Worm (Caenorhabditis elegans) whole organism, L1 larva: Measurements from ENCODE around the gene C25E10.11.

ENCODE experiments used
- C04F5.9 ChIP-seq: sonication (generic microtip); optimal IDR thresholded peaks from 2 replicates; lab custom pipeline; 2016; ENCODE audit warnings: missing genetic modification characterization, missing compliant biosample characterization
- C16A3.4 ChIP-seq: fragments of 150-350 bp; optimal IDR thresholded peaks from 2 replicates; lab custom pipeline; 2014; ENCODE audit warnings: missing biosample characterization, missing genetic modification characterization
- C34B4.2 ChIP-seq: sonication (generic microtip); optimal IDR thresholded peaks from 2 replicates; lab custom pipeline; 2017; ENCODE audit warnings: mild to moderate bottlenecking, missing genetic modification characterization, missing compliant biosample characterization
- F16B12.6 ChIP-seq: fragments of 150-350 bp; optimal IDR thresholded peaks from 2 replicates; lab custom pipeline; 2014; ENCODE audit warnings: missing biosample characterization, missing genetic modification characterization
- aly-2 ChIP-seq: fragments of 150-350 bp; optimal IDR thresholded peaks from 2 replicates; lab custom pipeline; 2014; ENCODE audit warnings: missing biosample characterization, missing genetic modification characterization
- ama-1 ChIP-seq: fragments of 150-350 bp; optimal IDR thresholded peaks from 2 replicates; lab custom pipeline; 2014
- ceh-63 ChIP-seq: fragments of 200-800 bp; sonication (Bioruptor generic); optimal IDR thresholded peaks from 2 replicates; lab custom pipeline; 2018; ENCODE audit warnings: mild to moderate bottlenecking, missing genetic modification characterization, missing compliant biosample characterization
- ceh-8 ChIP-seq: fragments of 200-800 bp; sonication (Bioruptor generic); optimal IDR thresholded peaks from 2 replicates; lab custom pipeline; 2018; ENCODE audit warnings: mild to moderate bottlenecking, missing genetic modification characterization, moderate library complexity, missing compliant biosample characterization
- ceh-90 ChIP-seq: sonication (generic microtip); optimal IDR thresholded peaks from 2 replicates; lab custom pipeline; 2016; ENCODE audit warnings: missing genetic modification characterization, missing compliant biosample characterization
- efl-1 ChIP-seq, 4 experiments: fragments of 150-350 bp; optimal IDR thresholded peaks in 3 of 4; peaks in 1 of 4; 1 replicate in 1 of 4; 2 replicates in 3 of 4; lab custom pipeline; 2014; ENCODE audit warnings: missing biosample characterization in 2 of 4, missing genetic modification characterization in 2 of 4, missing genetic modification reagents in 2 of 4
- efl-3 ChIP-seq: fragments of 200-800 bp; sonication (Bioruptor generic); optimal IDR thresholded peaks from 2 replicates; lab custom pipeline; 2018; ENCODE audit warnings: mild to moderate bottlenecking, missing genetic modification characterization, missing compliant biosample characterization
- egl-13 ChIP-seq: sonication (generic microtip); optimal IDR thresholded peaks from 2 replicates; lab custom pipeline; 2016; ENCODE audit warnings: missing genotype, missing genetic modification reagents, missing genetic modification characterization, missing compliant biosample characterization
- egl-27 ChIP-seq, 2 experiments: fragments of 150-350 bp in 1 of 2; sonication (generic microtip); optimal IDR thresholded peaks; 3 replicates each; lab custom pipeline; 2017 to 2018; ENCODE audit warnings: missing biosample characterization in 2 of 2, missing genetic modification characterization in 2 of 2, missing genetic modification reagents in 2 of 2
- elt-2 ChIP-seq: sonication (generic microtip); optimal IDR thresholded peaks from 2 replicates; lab custom pipeline; 2016; ENCODE audit warnings: missing genetic modification characterization, mild to moderate bottlenecking, inconsistent platforms, missing compliant biosample characterization, missing genetic modification reagents
- ets-5 ChIP-seq: fragments of 200-800 bp; sonication (Bioruptor generic); IDR thresholded peaks from 2 replicates; pipeline ENCODE4 v1.3.6; 2022; ENCODE audit warnings: missing genetic modification characterization, missing compliant biosample characterization
- fkh-10 ChIP-seq: sonication (generic microtip); optimal IDR thresholded peaks from 2 replicates; lab custom pipeline; 2017; ENCODE audit warnings: missing biosample characterization, missing genetic modification reagents, missing genetic modification characterization
- fkh-4 ChIP-seq: sonication (generic microtip); optimal IDR thresholded peaks from 2 replicates; lab custom pipeline; 2016; ENCODE audit warnings: missing compliant biosample characterization, missing genetic modification characterization, borderline replicate concordance
- fkh-8 ChIP-seq: sonication (generic microtip); optimal IDR thresholded peaks from 2 replicates; lab custom pipeline; 2016; ENCODE audit warnings: mild to moderate bottlenecking, missing genetic modification characterization, missing compliant biosample characterization
- grh-1 ChIP-seq: fragments of 200-800 bp; sonication (Bioruptor generic); IDR thresholded peaks from 2 replicates; pipeline ENCODE4 v1.3.6; 2022; ENCODE audit warnings: missing genetic modification reagents, missing genetic modification characterization, missing compliant biosample characterization
- hlh-17 ChIP-seq: fragments of 200-800 bp; sonication (Bioruptor generic); optimal IDR thresholded peaks from 2 replicates; lab custom pipeline; 2018; ENCODE audit warnings: missing genetic modification characterization, mild to moderate bottlenecking, missing compliant biosample characterization, moderate library complexity, borderline replicate concordance
- hlh-4 ChIP-seq: sonication (generic microtip); optimal IDR thresholded peaks from 2 replicates; lab custom pipeline; 2016; ENCODE audit warnings: mild to moderate bottlenecking, missing genetic modification characterization, missing compliant biosample characterization
- irx-1 ChIP-seq: sonication (generic microtip); optimal IDR thresholded peaks from 2 replicates; lab custom pipeline; 2016; ENCODE audit warnings: missing genetic modification characterization, missing compliant biosample characterization
- isw-1 ChIP-seq: fragments of 200-800 bp; sonication (Bioruptor generic); IDR thresholded peaks from 2 replicates; pipeline ENCODE4 v1.3.6; 2022; ENCODE audit warnings: missing genetic modification characterization, missing compliant biosample characterization
- jun-1 ChIP-seq: fragments of 150-350 bp; optimal IDR thresholded peaks from 2 replicates; lab custom pipeline; 2014; ENCODE audit warnings: missing biosample characterization, missing genetic modification reagents, missing genetic modification characterization
- lin-14 ChIP-seq: fragments of 200-800 bp; sonication (Bioruptor generic); optimal IDR thresholded peaks from 2 replicates; lab custom pipeline; 2018; ENCODE audit warnings: mild to moderate bottlenecking, missing genetic modification characterization, moderate library complexity, missing compliant biosample characterization
- lin-15B ChIP-seq: fragments of 150-350 bp; sonication (generic microtip); optimal IDR thresholded peaks from 3 replicates; lab custom pipeline; 2014; ENCODE audit warnings: missing biosample characterization, missing genetic modification characterization
- lin-35 ChIP-seq, 2 experiments: fragments of 150-350 bp; optimal IDR thresholded peaks; 2 replicates each; lab custom pipeline; 2014; ENCODE audit warnings: missing biosample characterization in 2 of 2, missing genetic modification characterization in 2 of 2, missing genetic modification reagents in 2 of 2
- lsy-2 ChIP-seq, 2 experiments: fragments of 150-350 bp; optimal IDR thresholded peaks; 2 replicates each; lab custom pipeline; 2014; ENCODE audit warnings: missing biosample characterization in 2 of 2, missing genetic modification characterization in 2 of 2
- mab-9 ChIP-seq: fragments of 200-800 bp; sonication (Bioruptor generic); IDR thresholded peaks from 2 replicates; pipeline ENCODE4 v1.3.6; 2022; ENCODE audit warnings: missing genetic modification reagents, missing genetic modification characterization, missing compliant biosample characterization
- mef-2 ChIP-seq: fragments of 150-350 bp; optimal IDR thresholded peaks from 2 replicates; lab custom pipeline; 2014; ENCODE audit warnings: missing biosample characterization, missing genetic modification characterization
- mep-1 ChIP-seq: fragments of 150-350 bp; optimal IDR thresholded peaks from 2 replicates; lab custom pipeline; 2014; ENCODE audit warnings: missing biosample characterization, missing genetic modification characterization
- nhr-12 ChIP-seq: sonication (generic microtip); optimal IDR thresholded peaks from 2 replicates; lab custom pipeline; 2017; ENCODE audit warnings: missing biosample characterization, missing genetic modification characterization
- nhr-20 ChIP-seq: sonication (generic microtip); optimal IDR thresholded peaks from 2 replicates; lab custom pipeline; 2016; ENCODE audit warnings: mild to moderate bottlenecking, missing genetic modification characterization, missing compliant biosample characterization
- nhr-237 ChIP-seq: fragments of 150-350 bp; optimal IDR thresholded peaks from 2 replicates; lab custom pipeline; 2014; ENCODE audit warnings: missing biosample characterization, missing genetic modification characterization
- nhr-28 ChIP-seq: fragments of 150-350 bp; optimal IDR thresholded peaks from 2 replicates; lab custom pipeline; 2014; ENCODE audit warnings: missing biosample characterization, missing genetic modification characterization
- nhr-76 ChIP-seq: sonication (generic microtip); optimal IDR thresholded peaks from 2 replicates; lab custom pipeline; 2017; ENCODE audit warnings: missing biosample characterization, missing genetic modification characterization
- nhr-77 ChIP-seq: fragments of 150-350 bp; optimal IDR thresholded peaks from 2 replicates; lab custom pipeline; 2014; ENCODE audit warnings: missing biosample characterization, missing genetic modification characterization
- nhr-84 ChIP-seq: sonication (generic microtip); optimal IDR thresholded peaks from 2 replicates; lab custom pipeline; 2017; ENCODE audit warnings: missing biosample characterization, missing genetic modification characterization
- nhr-85 ChIP-seq: sonication (generic microtip); peaks from one replicate; lab custom pipeline; 2016; ENCODE audit warnings: missing genetic modification characterization, inconsistent platforms, missing compliant biosample characterization
- nhr-90 ChIP-seq: sonication (generic microtip); optimal IDR thresholded peaks from 2 replicates; lab custom pipeline; 2016; ENCODE audit warnings: mild to moderate bottlenecking, missing genetic modification characterization, missing compliant biosample characterization; ENCODE audit not compliant: poor library complexity
- pag-3 ChIP-seq: sonication (generic microtip); optimal IDR thresholded peaks from 2 replicates; lab custom pipeline; 2017; ENCODE audit warnings: missing genetic modification characterization, mild to moderate bottlenecking, missing compliant biosample characterization, antibody characterized with exemption, borderline replicate concordance; ENCODE audit not compliant: insufficient read depth
- pax-3 ChIP-seq: fragments of 200-800 bp; sonication (Bioruptor generic); optimal IDR thresholded peaks from 2 replicates; lab custom pipeline; 2018; ENCODE audit warnings: mild to moderate bottlenecking, missing genetic modification characterization, moderate library complexity, missing compliant biosample characterization
- pqm-1 ChIP-seq: sonication (generic microtip); optimal IDR thresholded peaks from 3 replicates; lab custom pipeline; 2017; ENCODE audit warnings: missing biosample characterization, missing genetic modification characterization
- snpc-4 ChIP-seq: fragments of 150-350 bp; optimal IDR thresholded peaks from 2 replicates; lab custom pipeline; 2014; ENCODE audit warnings: missing biosample characterization, missing genetic modification characterization
- snu-23 ChIP-seq: sonication (generic microtip); optimal IDR thresholded peaks from 2 replicates; lab custom pipeline; 2016; ENCODE audit warnings: missing genetic modification characterization, missing compliant biosample characterization
- sptf-1 ChIP-seq: fragments of 150-350 bp; optimal IDR thresholded peaks from 2 replicates; lab custom pipeline; 2014; ENCODE audit warnings: missing biosample characterization, missing genetic modification characterization
- swsn-7 ChIP-seq: sonication (generic microtip); optimal IDR thresholded peaks from 2 replicates; lab custom pipeline; 2016; ENCODE audit warnings: missing genetic modification characterization, missing compliant biosample characterization
- tlp-1 ChIP-seq: fragments of 150-350 bp; optimal IDR thresholded peaks from 2 replicates; lab custom pipeline; 2014; ENCODE audit warnings: missing biosample characterization, missing genetic modification characterization
- unc-130 ChIP-seq: fragments of 150-350 bp; optimal IDR thresholded peaks from 2 replicates; lab custom pipeline; 2017; ENCODE audit warnings: missing biosample characterization, missing genetic modification characterization, inconsistent platforms
- unc-62 ChIP-seq: fragments of 150-350 bp; optimal IDR thresholded peaks from 2 replicates; lab custom pipeline; 2014; ENCODE audit warnings: missing biosample characterization, missing genetic modification reagents, missing genetic modification characterization
- zag-1 ChIP-seq: fragments of 150-350 bp; optimal IDR thresholded peaks from 2 replicates; lab custom pipeline; 2014; ENCODE audit warnings: missing biosample characterization, missing genetic modification characterization
- ztf-4 ChIP-seq: fragments of 150-350 bp; optimal IDR thresholded peaks from 2 replicates; lab custom pipeline; 2014; ENCODE audit warnings: missing biosample characterization, missing genetic modification characterization

C25E10.11 gene

ce11 chrV:9095613-9096317 is 37.2 kb upstream of the C25E10.11 start, which contains the start of gene F21C10.10:
Gene F21C10.10, plus strand, starts transcription at chrV:9096267.
- TF ChIP-seq nhr-76 (tag; lab: Kevin White, UChicago) = no peak
- TF ChIP-seq snpc-4 = peak; percentile 67
- TF ChIP-seq ceh-90 (tag; lab: Kevin White, UChicago) = no peak
- TF ChIP-seq lin-14 (GFP tag; lab: Kevin White, UChicago) = peak; percentile 94
- TF ChIP-seq nhr-90 (tag; lab: Kevin White, UChicago) = peak; percentile 84
- TF ChIP-seq fkh-4 (tag; lab: Kevin White, UChicago) = no peak
- 0 out of 2 replicates have a peak, but pooled peaks have one; percentile 7 for TF ChIP-seq mab-9
- peak; percentile 46 to 51 for TF ChIP-seq efl-1 (optimal IDR thresholded peaks at IDR 0.05; lab: Kevin White, UChicago)
- peak; percentile 28 to 95 for TF ChIP-seq efl-1 (GFP tag; optimal IDR thresholded peaks at IDR 0.05 in 1 of 2; lab: Kevin White, UChicago)
- TF ChIP-seq hlh-17 (GFP tag; lab: Kevin White, UChicago) = no peak
- TF ChIP-seq tlp-1 = no peak
- TF ChIP-seq unc-62 (GFP tag; lab: Kevin White, UChicago) = no peak
- TF ChIP-seq jun-1 (tag; lab: Kevin White, UChicago) = peak; percentile 41
- TF ChIP-seq efl-3 = no peak
- TF ChIP-seq aly-2 = no peak
- TF ChIP-seq nhr-85 (tag; lab: Kevin White, UChicago) = peak; percentile 99
- TF ChIP-seq lin-35 (GFP tag; optimal IDR thresholded peaks at IDR 0.05; lab: Kevin White, UChicago) = peak; percentile 58 to 87
- no peak for TF ChIP-seq hlh-4
- no peak for TF ChIP-seq fkh-10
- TF ChIP-seq pax-3 = peak; percentile 16
- TF ChIP-seq nhr-237 (tag; lab: Kevin White, UChicago) = no peak
- TF ChIP-seq unc-130 (tag; lab: Kevin White, UChicago) = peak; percentile 9
- no peak for TF ChIP-seq ama-1
- no peak for TF ChIP-seq C34B4.2
- TF ChIP-seq swsn-7 (tag; lab: Kevin White, UChicago) = peak; percentile 62
- TF ChIP-seq mef-2 = no peak
- TF ChIP-seq ztf-4 (tag; lab: Kevin White, UChicago) = peak; percentile 65
- peak; percentile 70 to 74 for TF ChIP-seq lsy-2 (tag; optimal IDR thresholded peaks at IDR 0.05; lab: Kevin White, UChicago)
- peak; percentile 36 for TF ChIP-seq nhr-77 (tag; lab: Kevin White, UChicago)
- peak; percentile 90 for TF ChIP-seq snu-23
- no peak for TF ChIP-seq nhr-28 (tag; lab: Kevin White, UChicago)
- peak; percentile 97 for TF ChIP-seq nhr-20
- no peak for TF ChIP-seq lin-15B (tag; lab: Kevin White, UChicago)
- TF ChIP-seq elt-2 (tag; lab: Kevin White, UChicago) = peak; percentile 83
- no peak for TF ChIP-seq nhr-84 (tag; lab: Kevin White, UChicago)
- TF ChIP-seq zag-1 = no peak
- TF ChIP-seq C16A3.4 = peak; percentile 75
- TF ChIP-seq grh-1 (GFP tag; lab: Robert Waterston, UW) = peak; percentile 67
- no peak for TF ChIP-seq F16B12.6 (tag; lab: Kevin White, UChicago)
- TF ChIP-seq mep-1 (tag; lab: Kevin White, UChicago) = peak; percentile 87
- no peak for TF ChIP-seq nhr-12
- peak; percentile 33 to 39 for TF ChIP-seq egl-27 (tag; optimal IDR thresholded peaks at IDR 0.05; lab: Kevin White, UChicago)
- peak; percentile 14 for TF ChIP-seq C04F5.9 (tag; lab: Kevin White, UChicago)
- TF ChIP-seq fkh-8 = no peak
- no peak for TF ChIP-seq pqm-1 (tag; lab: Kevin White, UChicago)
- no peak for TF ChIP-seq ceh-8
- no peak for TF ChIP-seq egl-13 (tag; lab: Kevin White, UChicago)
- no peak for TF ChIP-seq ets-5
- TF ChIP-seq irx-1 (tag; lab: Kevin White, UChicago) = peak; percentile 69
- no peak for TF ChIP-seq isw-1 (GFP tag; lab: Robert Waterston, UW)
- no peak for TF ChIP-seq sptf-1
- TF ChIP-seq pag-3 (tag; lab: Kevin White, UChicago) = no peak
- TF ChIP-seq ceh-63 (GFP tag; lab: Kevin White, UChicago) = no peak
